Worm (Caenorhabditis elegans) whole organism, L1 larva: ENCODE results near the gene F32G8.2.
A peak's percentile ranks its signal among the peaks of the same experiment; 100 is the strongest.

ENCODE experiments used
- C16A3.4 ChIP-seq: fragments of 150-350 bp; optimal IDR thresholded peaks from 2 replicates; lab custom pipeline; 2014; ENCODE audit warnings: missing biosample characterization, missing genetic modification characterization
- Y116A8C.19 ChIP-seq: sonication (generic microtip); optimal IDR thresholded peaks from 2 replicates; lab custom pipeline; 2016; ENCODE audit warnings: missing compliant biosample characterization, missing genetic modification characterization, borderline replicate concordance
- ama-1 ChIP-seq: fragments of 150-350 bp; optimal IDR thresholded peaks from 2 replicates; lab custom pipeline; 2014
- ceh-8 ChIP-seq: fragments of 200-800 bp; sonication (Bioruptor generic); optimal IDR thresholded peaks from 2 replicates; lab custom pipeline; 2018; ENCODE audit warnings: mild to moderate bottlenecking, missing genetic modification characterization, moderate library complexity, missing compliant biosample characterization
- ceh-90 ChIP-seq: sonication (generic microtip); optimal IDR thresholded peaks from 2 replicates; lab custom pipeline; 2016; ENCODE audit warnings: missing genetic modification characterization, missing compliant biosample characterization
- ces-1 ChIP-seq: fragments of 150-350 bp; optimal IDR thresholded peaks from 2 replicates; lab custom pipeline; 2014; ENCODE audit warnings: missing biosample characterization, missing genetic modification reagents, missing genetic modification characterization
- dpl-1 ChIP-seq, 3 experiments: fragments of 150-350 bp in 2 of 3; sonication (generic microtip) in 1 of 3; optimal IDR thresholded peaks; 2 replicates each; lab custom pipeline; 2014 to 2017; ENCODE audit warnings: missing biosample characterization in 3 of 3, missing genetic modification characterization in 3 of 3, missing genetic modification reagents in 3 of 3
- efl-1 ChIP-seq, 4 experiments: fragments of 150-350 bp; optimal IDR thresholded peaks in 3 of 4; peaks in 1 of 4; 1 replicate in 1 of 4; 2 replicates in 3 of 4; lab custom pipeline; 2014; ENCODE audit warnings: missing biosample characterization in 2 of 4, missing genetic modification characterization in 2 of 4, missing genetic modification reagents in 2 of 4
- egl-13 ChIP-seq: sonication (generic microtip); optimal IDR thresholded peaks from 2 replicates; lab custom pipeline; 2016; ENCODE audit warnings: missing genotype, missing genetic modification reagents, missing genetic modification characterization, missing compliant biosample characterization
- egl-27 ChIP-seq, 2 experiments: fragments of 150-350 bp in 1 of 2; sonication (generic microtip); optimal IDR thresholded peaks; 3 replicates each; lab custom pipeline; 2017 to 2018; ENCODE audit warnings: missing biosample characterization in 2 of 2, missing genetic modification characterization in 2 of 2, missing genetic modification reagents in 2 of 2
- elt-2 ChIP-seq: sonication (generic microtip); optimal IDR thresholded peaks from 2 replicates; lab custom pipeline; 2016; ENCODE audit warnings: missing genetic modification characterization, mild to moderate bottlenecking, inconsistent platforms, missing compliant biosample characterization, missing genetic modification reagents
- fkh-4 ChIP-seq: sonication (generic microtip); optimal IDR thresholded peaks from 2 replicates; lab custom pipeline; 2016; ENCODE audit warnings: missing compliant biosample characterization, missing genetic modification characterization, borderline replicate concordance
- hlh-17 ChIP-seq: fragments of 200-800 bp; sonication (Bioruptor generic); optimal IDR thresholded peaks from 2 replicates; lab custom pipeline; 2018; ENCODE audit warnings: missing genetic modification characterization, mild to moderate bottlenecking, missing compliant biosample characterization, moderate library complexity, borderline replicate concordance
- irx-1 ChIP-seq: sonication (generic microtip); optimal IDR thresholded peaks from 2 replicates; lab custom pipeline; 2016; ENCODE audit warnings: missing genetic modification characterization, missing compliant biosample characterization
- isw-1 ChIP-seq: fragments of 200-800 bp; sonication (Bioruptor generic); IDR thresholded peaks from 2 replicates; pipeline ENCODE4 v1.3.6; 2022; ENCODE audit warnings: missing genetic modification characterization, missing compliant biosample characterization
- lin-13 ChIP-seq: fragments of 150-350 bp; optimal IDR thresholded peaks from 2 replicates; lab custom pipeline; 2014; ENCODE audit warnings: missing biosample characterization, missing genetic modification reagents, missing genetic modification characterization
- lin-35 ChIP-seq, 2 experiments: fragments of 150-350 bp; optimal IDR thresholded peaks; 2 replicates each; lab custom pipeline; 2014; ENCODE audit warnings: missing biosample characterization in 2 of 2, missing genetic modification characterization in 2 of 2, missing genetic modification reagents in 2 of 2
- lin-39 ChIP-seq: fragments of 150-350 bp; optimal IDR thresholded peaks from 2 replicates; lab custom pipeline; 2014; ENCODE audit warnings: missing biosample characterization, missing genetic modification reagents, missing genetic modification characterization
- lir-3 ChIP-seq: sonication (generic microtip); optimal IDR thresholded peaks from 2 replicates; lab custom pipeline; 2016; ENCODE audit warnings: mild to moderate bottlenecking, missing genetic modification characterization, moderate library complexity, missing compliant biosample characterization; ENCODE audit not compliant: poor library complexity
- mab-9 ChIP-seq: fragments of 200-800 bp; sonication (Bioruptor generic); IDR thresholded peaks from 2 replicates; pipeline ENCODE4 v1.3.6; 2022; ENCODE audit warnings: missing genetic modification reagents, missing genetic modification characterization, missing compliant biosample characterization
- mdl-1 ChIP-seq, 2 experiments: fragments of 150-350 bp; optimal IDR thresholded peaks; 2 replicates each; lab custom pipeline; 2014 to 2017; ENCODE audit warnings: missing biosample characterization in 2 of 2, missing genetic modification characterization in 2 of 2, inconsistent platforms in 1 of 2
- mef-2 ChIP-seq: fragments of 150-350 bp; optimal IDR thresholded peaks from 2 replicates; lab custom pipeline; 2014; ENCODE audit warnings: missing biosample characterization, missing genetic modification characterization
- nhr-71 ChIP-seq: sonication (generic microtip); optimal IDR thresholded peaks from 2 replicates; lab custom pipeline; 2016; ENCODE audit warnings: mild to moderate bottlenecking, missing genetic modification characterization, moderate library complexity, missing compliant biosample characterization
- pqm-1 ChIP-seq: sonication (generic microtip); optimal IDR thresholded peaks from 3 replicates; lab custom pipeline; 2017; ENCODE audit warnings: missing biosample characterization, missing genetic modification characterization
- rnt-1 ChIP-seq: sonication (generic microtip); optimal IDR thresholded peaks from 2 replicates; lab custom pipeline; 2016; ENCODE audit warnings: mild to moderate bottlenecking, missing genetic modification characterization, moderate library complexity, missing compliant biosample characterization
- sox-4 ChIP-seq: sonication (generic microtip); optimal IDR thresholded peaks from 2 replicates; lab custom pipeline; 2016; ENCODE audit warnings: missing genetic modification characterization, missing compliant biosample characterization
- sup-37 ChIP-seq: fragments of 200-800 bp; sonication (Bioruptor generic); optimal IDR thresholded peaks from 2 replicates; lab custom pipeline; 2018; ENCODE audit warnings: mild to moderate bottlenecking, missing genetic modification characterization, missing compliant biosample characterization
- tbx-2 ChIP-seq: sonication (generic microtip); optimal IDR thresholded peaks from 2 replicates; lab custom pipeline; 2016; ENCODE audit warnings: missing genetic modification characterization, missing compliant biosample characterization
- tlp-1 ChIP-seq: fragments of 150-350 bp; optimal IDR thresholded peaks from 2 replicates; lab custom pipeline; 2014; ENCODE audit warnings: missing biosample characterization, missing genetic modification characterization
- unc-98 ChIP-seq: fragments of 200-800 bp; sonication (Bioruptor generic); IDR thresholded peaks from 2 replicates; pipeline ENCODE4 v1.3.6; 2022; ENCODE audit warnings: missing genetic modification characterization, missing compliant biosample characterization
- xbp-1 ChIP-seq: sonication (generic microtip); optimal IDR thresholded peaks from 2 replicates; lab custom pipeline; 2016; ENCODE audit warnings: missing genetic modification characterization, missing compliant biosample characterization
- zip-4 ChIP-seq: fragments of 200-800 bp; sonication (Bioruptor generic); optimal IDR thresholded peaks from 2 replicates; lab custom pipeline; 2018; ENCODE audit warnings: mild to moderate bottlenecking, missing genetic modification characterization, moderate library complexity, missing compliant biosample characterization
- ztf-11 ChIP-seq, 2 experiments: sonication (generic microtip); optimal IDR thresholded peaks; 2 replicates each; lab custom pipeline; 2016 to 2017; ENCODE audit warnings: missing genetic modification characterization in 2 of 2, missing biosample characterization in 1 of 2, missing compliant biosample characterization in 1 of 2

F32G8.2 gene

DNA sequence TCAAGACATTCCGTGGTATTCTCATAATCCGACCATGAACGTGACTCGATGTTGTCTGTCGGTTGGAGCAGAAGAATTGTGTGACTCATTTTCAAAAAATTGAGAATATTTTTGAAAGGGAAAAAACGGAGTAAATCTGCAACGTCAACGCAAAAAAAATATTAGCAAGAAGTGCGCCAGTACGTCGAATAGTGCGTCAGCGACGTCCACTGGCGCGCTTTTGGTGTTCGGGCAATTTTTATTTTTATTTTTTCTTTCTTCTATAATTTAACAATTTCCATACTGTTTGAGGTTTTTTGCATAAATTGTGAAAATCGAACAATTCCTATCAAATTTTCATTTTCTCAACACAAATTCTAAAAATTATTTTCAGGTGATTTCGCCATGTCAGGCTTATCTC lies 29.1 kb downstream of the F32G8.2 start, which contains the start of the genes erh-1 and lpd-9 (continued):
- TF ChIP-seq ceh-8 (GFP tag; lab: Kevin White, UChicago) (peak; percentile 51), nhr-71 (peak; percentile 87), ztf-11 (tag; optimal IDR thresholded peaks at IDR 0.05; lab: Kevin White, UChicago) (peak in 1 of 2 experiments; percentile 74), pqm-1 (no peak), mab-9 (GFP tag; lab: Robert Waterston, UW) (peak; percentile 76), irx-1 (tag; lab: Kevin White, UChicago) (peak; percentile 70), efl-1 (optimal IDR thresholded peaks at IDR 0.05; lab: Kevin White, UChicago) (peak; percentile 76 to 83), efl-1 (GFP tag; optimal IDR thresholded peaks at IDR 0.05 in 1 of 2; lab: Kevin White, UChicago) (peak; percentile 77 to 98), Y116A8C.19 (tag; lab: Kevin White, UChicago) (no peak), mef-2 (tag; lab: Kevin White, UChicago) (no peak), rnt-1 (tag; lab: Kevin White, UChicago) (peak; percentile 89)

DNA sequence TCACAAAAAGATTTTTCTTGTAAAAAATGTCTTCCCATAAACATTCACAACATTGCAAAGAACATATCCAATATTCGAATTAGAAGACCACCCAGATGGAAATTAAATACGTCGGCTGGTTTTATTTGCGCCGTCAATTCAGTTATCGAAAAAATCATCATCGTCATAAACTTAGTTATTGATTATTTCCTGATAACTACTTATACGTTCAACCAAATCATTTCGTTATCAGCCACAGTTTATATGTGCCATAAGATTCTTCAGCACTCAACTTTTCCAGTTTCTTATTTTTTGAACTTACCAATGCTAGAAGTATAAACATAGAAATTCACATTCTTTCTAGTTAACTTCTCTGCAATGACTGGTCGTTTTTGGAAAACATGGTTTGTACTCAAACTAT lies 30.8 kb downstream of the F32G8.2 start:
- TF ChIP-seq lin-39 (tag; lab: Kevin White, UChicago) (no peak), elt-2 (tag; lab: Kevin White, UChicago) (peak; percentile 40), tbx-2 (tag; lab: Kevin White, UChicago) (no peak), tlp-1 (tag; lab: Kevin White, UChicago) (peak; percentile 56), efl-1 (optimal IDR thresholded peaks at IDR 0.05; lab: Kevin White, UChicago) (no peak), efl-1 (GFP tag; optimal IDR thresholded peaks at IDR 0.05 in 1 of 2; lab: Kevin White, UChicago) (no peak), ama-1 (no peak), hlh-17 (GFP tag; lab: Kevin White, UChicago) (no peak), ceh-90 (tag; lab: Kevin White, UChicago) (no peak), xbp-1 (tag; lab: Kevin White, UChicago) (no peak), sox-4 (tag; lab: Kevin White, UChicago) (no peak), unc-98 (GFP tag; lab: Robert Waterston, UW) (no peak), dpl-1 (GFP tag; optimal IDR thresholded peaks at IDR 0.05; lab: Kevin White, UChicago) (no peak), lin-35 (GFP tag; optimal IDR thresholded peaks at IDR 0.05; lab: Kevin White, UChicago) (peak in 1 of 2 experiments; percentile 9)

DNA sequence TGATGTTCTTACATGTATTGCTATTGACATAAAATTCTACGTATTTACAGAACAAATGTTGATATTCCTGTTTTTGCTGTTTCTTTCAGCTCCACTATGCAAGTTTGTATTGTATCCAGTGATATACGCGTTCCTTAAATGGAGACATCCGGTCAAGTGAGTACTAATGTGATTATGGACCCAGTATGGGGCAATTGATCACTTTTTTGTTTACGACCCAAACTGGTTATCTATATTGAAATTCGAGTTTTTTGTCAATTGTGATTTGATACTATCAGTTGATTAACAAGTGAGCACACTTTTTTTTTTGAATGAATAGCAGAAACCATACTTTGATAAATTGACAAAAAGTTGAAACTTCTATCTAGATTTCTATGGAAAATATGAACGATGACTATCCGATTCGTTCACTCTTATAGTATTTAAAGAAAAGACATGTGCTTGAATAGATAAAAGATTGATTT lies 32.1 kb downstream of the F32G8.2 start, which contains the start of gene T21C9.6:
Gene T21C9.6, plus strand, starts transcription at position 51 of the 464 bp plus-strand sequence.
- TF ChIP-seq sup-37 (GFP tag; lab: Kevin White, UChicago) = no peak
- no peak for TF ChIP-seq lin-13
- TF ChIP-seq egl-13 (tag; lab: Kevin White, UChicago) = no peak
- TF ChIP-seq irx-1 (tag; lab: Kevin White, UChicago) = no peak
- TF ChIP-seq sox-4 (tag; lab: Kevin White, UChicago) = no peak
- TF ChIP-seq elt-2 (tag; lab: Kevin White, UChicago) = peak; percentile 25

DNA sequence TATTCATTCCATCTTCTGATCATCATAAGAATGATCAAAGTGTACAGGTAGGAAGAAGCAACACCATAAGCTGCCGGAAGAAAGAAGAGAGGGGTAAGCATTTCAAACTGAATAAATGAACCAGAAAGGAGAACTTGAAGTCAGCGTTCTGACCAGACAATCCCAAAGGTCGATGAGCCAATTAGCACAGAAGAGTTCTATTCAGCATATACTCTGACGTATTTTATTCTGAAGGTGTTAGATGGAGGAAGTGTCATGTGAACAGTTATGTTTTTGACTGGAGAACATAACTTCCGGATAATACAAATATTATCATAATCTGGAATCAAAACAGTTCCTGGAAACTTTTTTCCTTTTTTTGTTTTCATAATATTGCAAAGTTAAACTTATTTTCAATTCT lies 38.9 kb downstream of the F32G8.2 start, which contains the start of gene srg-32:
Gene srg-32, minus strand, starts transcription at position 101 of the 400 bp plus-strand sequence.
- TF ChIP-seq isw-1 (GFP tag; lab: Robert Waterston, UW) = no peak
- no peak for TF ChIP-seq ces-1 (GFP tag; lab: Kevin White, UChicago)
- no peak for TF ChIP-seq zip-4
- no peak for TF ChIP-seq fkh-4 (tag; lab: Kevin White, UChicago)
- TF ChIP-seq C16A3.4 (tag; lab: Kevin White, UChicago) = no peak
- TF ChIP-seq lir-3 (tag; lab: Kevin White, UChicago) = no peak
- TF ChIP-seq mdl-1 (tag; optimal IDR thresholded peaks at IDR 0.05; lab: Kevin White, UChicago) = no peak
- TF ChIP-seq egl-27 (tag; optimal IDR thresholded peaks at IDR 0.05; lab: Kevin White, UChicago) = no peak
- TF ChIP-seq, all 84 proteins: peak for 0
